Worm (Caenorhabditis elegans) whole organism, L2 larva: ENCODE measurements around the gene gon-14.

Experiments used
- C34F6.9 ChIP-seq: fragments of 150-350 bp; optimal IDR thresholded peaks from 2 replicates; lab custom pipeline; 2014; ENCODE audit warnings: missing biosample characterization, missing genetic modification characterization
- F13H6.1 ChIP-seq: sonication (generic microtip); optimal IDR thresholded peaks from 2 replicates; lab custom pipeline; 2016; ENCODE audit warnings: missing genetic modification characterization, missing compliant biosample characterization
- R02D3.7 ChIP-seq: fragments of 150-350 bp; optimal IDR thresholded peaks from 2 replicates; lab custom pipeline; 2014; ENCODE audit warnings: missing biosample characterization, missing genetic modification characterization
- Y55F3AM.14 ChIP-seq: fragments of 200-800 bp; sonication (Bioruptor generic); optimal IDR thresholded peaks from 2 replicates; lab custom pipeline; 2018; ENCODE audit warnings: mild to moderate bottlenecking, missing genetic modification characterization, missing compliant biosample characterization
- ZK546.5 ChIP-seq: sonication (generic microtip); optimal IDR thresholded peaks from 2 replicates; lab custom pipeline; 2017; ENCODE audit warnings: missing biosample characterization, missing genetic modification characterization
- alr-1 ChIP-seq: fragments of 150-350 bp; optimal IDR thresholded peaks from 2 replicates; lab custom pipeline; 2014; ENCODE audit warnings: missing biosample characterization, missing genetic modification characterization
- aly-2 ChIP-seq: fragments of 150-350 bp; optimal IDR thresholded peaks from 2 replicates; lab custom pipeline; 2014; ENCODE audit warnings: missing biosample characterization, missing genetic modification characterization
- ama-1 ChIP-seq: fragments of 150-350 bp; optimal IDR thresholded peaks from 2 replicates; lab custom pipeline; 2018; ENCODE audit warnings: inconsistent platforms
- blmp-1 ChIP-seq: sonication (generic microtip); optimal IDR thresholded peaks from 2 replicates; lab custom pipeline; 2017; ENCODE audit warnings: missing genetic modification characterization, mild to moderate bottlenecking, missing compliant biosample characterization, antibody characterized with exemption, moderate library complexity; ENCODE audit not compliant: insufficient read depth
- ceh-16 ChIP-seq: fragments of 150-350 bp; optimal IDR thresholded peaks from 2 replicates; lab custom pipeline; 2014; ENCODE audit warnings: missing biosample characterization, missing genetic modification characterization
- ceh-82 ChIP-seq: fragments of 150-350 bp; optimal IDR thresholded peaks from 2 replicates; lab custom pipeline; 2014; ENCODE audit warnings: missing biosample characterization, missing genetic modification characterization
- crh-2 ChIP-seq: sonication (generic microtip); optimal IDR thresholded peaks from 2 replicates; lab custom pipeline; 2017; ENCODE audit warnings: missing biosample characterization, missing genetic modification characterization
- dmd-4 ChIP-seq: sonication (generic microtip); optimal IDR thresholded peaks from 2 replicates; lab custom pipeline; 2017; ENCODE audit warnings: missing biosample characterization, missing genetic modification characterization
- egl-27 ChIP-seq: sonication (generic microtip); optimal IDR thresholded peaks from 3 replicates; lab custom pipeline; 2017; ENCODE audit warnings: missing biosample characterization, missing genetic modification reagents, missing genetic modification characterization
- elt-1 ChIP-seq: fragments of 150-350 bp; optimal IDR thresholded peaks from 2 replicates; lab custom pipeline; 2014; ENCODE audit warnings: missing biosample characterization, missing genetic modification characterization
- elt-3 ChIP-seq: sonication (generic microtip); optimal IDR thresholded peaks from 2 replicates; lab custom pipeline; 2017; ENCODE audit warnings: missing biosample characterization, missing genetic modification characterization
- fos-1 ChIP-seq: fragments of 150-350 bp; optimal IDR thresholded peaks from 2 replicates; lab custom pipeline; 2014; ENCODE audit warnings: missing biosample characterization, missing genetic modification characterization
- gmeb-1 ChIP-seq: fragments of 150-350 bp; optimal IDR thresholded peaks from 2 replicates; lab custom pipeline; 2014; ENCODE audit warnings: missing biosample characterization, missing genetic modification characterization
- lin-11 ChIP-seq: fragments of 150-350 bp; sonication (generic microtip); optimal IDR thresholded peaks from 2 replicates; lab custom pipeline; 2014; ENCODE audit warnings: missing biosample characterization, missing genetic modification characterization, inconsistent platforms, mixed read lengths
- lin-13 ChIP-seq: fragments of 150-350 bp; optimal IDR thresholded peaks from 2 replicates; lab custom pipeline; 2014; ENCODE audit warnings: missing biosample characterization, missing genetic modification reagents, missing genetic modification characterization
- lin-39 ChIP-seq: fragments of 150-350 bp; optimal IDR thresholded peaks from 2 replicates; lab custom pipeline; 2014; ENCODE audit warnings: missing biosample characterization, missing genetic modification reagents, missing genetic modification characterization
- lsy-2 ChIP-seq, 2 experiments: fragments of 150-350 bp in 1 of 2; sonication (generic microtip) in 1 of 2; optimal IDR thresholded peaks; 2 replicates each; lab custom pipeline; 2014 to 2017; ENCODE audit warnings: missing biosample characterization in 2 of 2, missing genetic modification characterization in 2 of 2
- mab-5 ChIP-seq: fragments of 150-350 bp; optimal IDR thresholded peaks from 2 replicates; lab custom pipeline; 2014; ENCODE audit warnings: missing biosample characterization, missing genetic modification characterization
- mbf-1 ChIP-seq: sonication (generic microtip); optimal IDR thresholded peaks from 2 replicates; lab custom pipeline; 2017; ENCODE audit warnings: missing biosample characterization, missing genetic modification characterization
- mdl-1 ChIP-seq, 2 experiments: fragments of 150-350 bp in 1 of 2; sonication (generic microtip) in 1 of 2; optimal IDR thresholded peaks; 2 replicates each; lab custom pipeline; 2017; ENCODE audit warnings: missing biosample characterization in 2 of 2, missing genetic modification characterization in 2 of 2
- nhr-10 ChIP-seq: sonication (generic microtip); optimal IDR thresholded peaks from 2 replicates; lab custom pipeline; 2017; ENCODE audit warnings: missing biosample characterization, missing genetic modification characterization
- nhr-11 ChIP-seq: fragments of 150-350 bp; optimal IDR thresholded peaks from 2 replicates; lab custom pipeline; 2014; ENCODE audit warnings: missing biosample characterization, missing genetic modification characterization
- nhr-12 ChIP-seq: fragments of 150-350 bp; optimal IDR thresholded peaks from 2 replicates; lab custom pipeline; 2014; ENCODE audit warnings: missing biosample characterization, missing genetic modification characterization
- nhr-129 ChIP-seq: fragments of 150-350 bp; optimal IDR thresholded peaks from 2 replicates; lab custom pipeline; 2014; ENCODE audit warnings: missing biosample characterization, missing genetic modification characterization
- nhr-21 ChIP-seq: fragments of 150-350 bp; optimal IDR thresholded peaks from 2 replicates; lab custom pipeline; 2014; ENCODE audit warnings: missing biosample characterization, missing genetic modification characterization
- nhr-23 ChIP-seq: fragments of 150-350 bp; optimal IDR thresholded peaks from 2 replicates; lab custom pipeline; 2014; ENCODE audit warnings: missing biosample characterization, missing genetic modification reagents, missing genetic modification characterization
- nhr-237 ChIP-seq: fragments of 150-350 bp; optimal IDR thresholded peaks from 2 replicates; lab custom pipeline; 2014; ENCODE audit warnings: missing biosample characterization, missing genetic modification characterization
- nhr-25 ChIP-seq: fragments of 150-350 bp; sonication (generic microtip); optimal IDR thresholded peaks from 3 replicates; lab custom pipeline; 2014; ENCODE audit warnings: missing biosample characterization, missing genetic modification characterization
- nhr-6 ChIP-seq: fragments of 150-350 bp; optimal IDR thresholded peaks from 2 replicates; lab custom pipeline; 2014; ENCODE audit warnings: missing biosample characterization, missing genetic modification characterization
- nhr-77 ChIP-seq: fragments of 150-350 bp; optimal IDR thresholded peaks from 2 replicates; lab custom pipeline; 2014; ENCODE audit warnings: missing biosample characterization, missing genetic modification characterization
- peb-1 ChIP-seq: fragments of 150-350 bp; optimal IDR thresholded peaks from 2 replicates; lab custom pipeline; 2014; ENCODE audit warnings: missing biosample characterization, missing genetic modification characterization
- sem-4 ChIP-seq: fragments of 150-350 bp; optimal IDR thresholded peaks from 2 replicates; lab custom pipeline; 2014; ENCODE audit warnings: missing biosample characterization, missing genetic modification reagents, missing genetic modification characterization
- skn-1 ChIP-seq: sonication (generic microtip); optimal IDR thresholded peaks from 2 replicates; lab custom pipeline; 2017; ENCODE audit warnings: missing biosample characterization, missing genetic modification characterization
- sma-3 ChIP-seq: sonication (generic microtip); optimal IDR thresholded peaks from 2 replicates; lab custom pipeline; 2016; ENCODE audit warnings: missing genetic modification reagents, missing genetic modification characterization, missing compliant biosample characterization
- sma-9 ChIP-seq, 2 experiments: fragments of 150-350 bp in 1 of 2; sonication (generic microtip) in 1 of 2; optimal IDR thresholded peaks; 2 replicates each; lab custom pipeline; 2014 to 2016; ENCODE audit warnings: missing genetic modification characterization in 2 of 2, mild to moderate bottlenecking in 1 of 2, missing biosample characterization in 1 of 2, missing compliant biosample characterization in 1 of 2, missing genetic modification reagents in 1 of 2, moderate library complexity in 1 of 2
- snpc-4 ChIP-seq: fragments of 150-350 bp; optimal IDR thresholded peaks from 2 replicates; lab custom pipeline; 2014; ENCODE audit warnings: missing biosample characterization, missing genetic modification characterization
- unc-39 ChIP-seq: fragments of 150-350 bp; optimal IDR thresholded peaks from 2 replicates; lab custom pipeline; 2014; ENCODE audit warnings: missing biosample characterization, missing genetic modification characterization
- unc-55 ChIP-seq: fragments of 150-350 bp; sonication (generic microtip); optimal IDR thresholded peaks from 3 replicates; lab custom pipeline; 2014; ENCODE audit warnings: missing biosample characterization, missing genetic modification reagents, missing genetic modification characterization
- unc-62 ChIP-seq: fragments of 150-350 bp; optimal IDR thresholded peaks from 2 replicates; lab custom pipeline; 2014; ENCODE audit warnings: missing biosample characterization, missing genetic modification reagents, missing genetic modification characterization
- zag-1 ChIP-seq: fragments of 150-350 bp; optimal IDR thresholded peaks from 2 replicates; lab custom pipeline; 2014; ENCODE audit warnings: missing biosample characterization, missing genetic modification characterization
- ztf-1 ChIP-seq: fragments of 200-800 bp; sonication (Bioruptor generic); conservative IDR thresholded peaks from 2 replicates; pipeline ENCODE4 v1.3.6; 2022; ENCODE audit warnings: missing genetic modification characterization, missing compliant biosample characterization
- ztf-11 ChIP-seq: sonication (generic microtip); optimal IDR thresholded peaks from 2 replicates; lab custom pipeline; 2017; ENCODE audit warnings: missing biosample characterization, missing genetic modification characterization
- ztf-4 ChIP-seq: fragments of 150-350 bp; optimal IDR thresholded peaks from 2 replicates; lab custom pipeline; 2014; ENCODE audit warnings: missing biosample characterization, missing genetic modification characterization

Gene gon-14

DNA sequence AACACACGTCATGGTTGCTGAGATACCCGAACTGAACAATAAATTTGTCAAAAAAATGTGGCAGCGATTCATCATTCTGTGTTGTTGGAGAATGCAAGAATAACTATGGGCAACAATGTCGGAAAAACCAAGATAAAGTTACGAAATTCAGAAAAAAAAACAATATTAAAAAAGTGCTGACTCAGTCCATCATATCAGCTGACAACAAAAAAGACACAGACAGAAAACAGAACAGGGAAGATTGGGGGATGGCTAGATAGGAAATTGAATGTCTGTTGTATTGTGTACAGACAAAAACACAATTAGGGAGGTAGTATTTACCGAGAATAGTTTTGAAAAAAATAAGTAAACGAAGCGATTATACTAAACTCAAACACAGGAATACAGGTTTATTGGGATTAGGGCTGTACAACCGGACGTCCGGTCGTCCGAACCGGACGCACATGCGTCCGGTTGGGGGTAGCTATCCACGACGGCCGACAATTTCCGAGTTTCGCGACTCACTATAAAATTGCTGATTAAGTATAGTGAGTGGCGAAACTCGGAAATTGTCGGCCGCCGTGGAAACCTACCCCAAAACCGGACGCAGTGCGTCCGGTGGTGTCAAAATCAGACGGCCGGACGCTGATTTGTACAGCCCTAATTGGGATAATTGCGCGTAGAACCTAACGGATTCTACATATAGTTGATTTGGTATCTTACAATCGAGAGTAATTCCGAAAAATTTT is 46.7 kb upstream of the gon-14 start:
- TF ChIP-seq ztf-4 (no peak), sma-3 (GFP tag; lab: Kevin White, UChicago) (peak; percentile 20), snpc-4 (tag; lab: Kevin White, UChicago) (peak; percentile 5), skn-1 (tag; lab: Kevin White, UChicago) (peak; percentile 13)

- peak; percentile 62 for TF ChIP-seq nhr-21 (tag; lab: Kevin White, UChicago)
- TF ChIP-seq lin-11 = no peak
- TF ChIP-seq unc-39 (tag; lab: Kevin White, UChicago) = no peak
- no peak for TF ChIP-seq nhr-11 (tag; lab: Kevin White, UChicago)
- TF ChIP-seq ZK546.5 (tag; lab: Kevin White, UChicago) = no peak
- peak; percentile 82 for TF ChIP-seq unc-55 (GFP tag; lab: Kevin White, UChicago)
- TF ChIP-seq sma-3 (GFP tag; lab: Kevin White, UChicago) = peak; percentile 72
- TF ChIP-seq elt-1 (tag; lab: Kevin White, UChicago) = no peak
- TF ChIP-seq fos-1 (tag; lab: Kevin White, UChicago) = peak; percentile 51
- TF ChIP-seq lin-13 (GFP tag; lab: Kevin White, UChicago) = peak; percentile 34
- TF ChIP-seq nhr-129 (tag; lab: Kevin White, UChicago) = peak; percentile 82
- TF ChIP-seq ztf-4 = no peak
- TF ChIP-seq mdl-1 (tag; optimal IDR thresholded peaks at IDR 0.05; lab: Kevin White, UChicago) = no peak
- peak; percentile 73 for TF ChIP-seq sma-9 (GFP tag; optimal IDR thresholded peaks at IDR 0.05; lab: Kevin White, UChicago)
- TF ChIP-seq sma-9 (tag; optimal IDR thresholded peaks at IDR 0.05; lab: Kevin White, UChicago) = no peak
- TF ChIP-seq nhr-23 (tag; lab: Kevin White, UChicago) = no peak
- TF ChIP-seq Y55F3AM.14 (GFP tag; lab: Kevin White, UChicago) = no peak
- TF ChIP-seq ama-1 = peak; percentile 11
- no peak for TF ChIP-seq alr-1 (tag; lab: Kevin White, UChicago)
- TF ChIP-seq dmd-4 = no peak
- peak; percentile 23 for TF ChIP-seq mab-5
- TF ChIP-seq mbf-1 (tag; lab: Kevin White, UChicago) = no peak
- no peak for TF ChIP-seq peb-1 (tag; lab: Kevin White, UChicago)
- no peak for TF ChIP-seq snpc-4 (tag; lab: Kevin White, UChicago)
- TF ChIP-seq nhr-10 = no peak
- no peak for TF ChIP-seq aly-2 (tag; lab: Kevin White, UChicago)
- peak; percentile 54 to 80 for TF ChIP-seq lsy-2 (tag; optimal IDR thresholded peaks at IDR 0.05; lab: Kevin White, UChicago)
- TF ChIP-seq ztf-1 (GFP tag; lab: Robert Waterston, UW) = no peak
- TF ChIP-seq sem-4 (tag; lab: Kevin White, UChicago) = peak; percentile 38
- peak; percentile 87 for TF ChIP-seq blmp-1 (tag; lab: Kevin White, UChicago)
- TF ChIP-seq ceh-16 (tag; lab: Kevin White, UChicago) = no peak
- no peak for TF ChIP-seq R02D3.7 (tag; lab: Kevin White, UChicago)
- no peak for TF ChIP-seq zag-1 (tag; lab: Kevin White, UChicago)
- TF ChIP-seq crh-2 (tag; lab: Kevin White, UChicago) = peak; percentile 81
- TF ChIP-seq elt-3 (tag; lab: Kevin White, UChicago) = no peak
- peak; percentile 81 for TF ChIP-seq C34F6.9 (tag; lab: Kevin White, UChicago)
- no peak for TF ChIP-seq nhr-77 (tag; lab: Kevin White, UChicago)
- TF ChIP-seq nhr-6 = no peak
- no peak for TF ChIP-seq nhr-12 (tag; lab: Kevin White, UChicago)
- peak; percentile 66 for TF ChIP-seq gmeb-1 (tag; lab: Kevin White, UChicago)
- TF ChIP-seq nhr-237 (tag; lab: Kevin White, UChicago) = no peak
- peak; percentile 87 for TF ChIP-seq ceh-82 (tag; lab: Kevin White, UChicago)
- peak; percentile 78 for TF ChIP-seq nhr-25 (tag; lab: Kevin White, UChicago)
- peak; percentile 32 for TF ChIP-seq F13H6.1 (tag; lab: Kevin White, UChicago)
- no peak for TF ChIP-seq lin-39 (tag; lab: Kevin White, UChicago)
- no peak for TF ChIP-seq unc-62
- peak; percentile 12 for TF ChIP-seq egl-27 (tag; lab: Kevin White, UChicago)
- TF ChIP-seq skn-1 (tag; lab: Kevin White, UChicago) = no peak
- TF ChIP-seq ztf-11 (tag; lab: Kevin White, UChicago) = no peak
These were observed 45.6 kb upstream of the gon-14 start, which contains the start of gene snb-1 for ce11 chrV:6656451-6657115. Gene snb-1 (minus strand): TSS chrV:6656501.
